Fruit fly (Drosophila melanogaster) whole organism, adult: Measurements from ENCODE around the gene CtIP.

ENCODE experiments used
- CG11617 ChIP-seq: fragments of 200-800 bp; sonication (Bioruptor generic); optimal IDR thresholded peaks from 2 replicates; lab custom pipeline; 2017; ENCODE audit warnings: mild to moderate bottlenecking, missing biosample characterization, missing genetic modification reagents, missing genetic modification characterization
- CG12768 ChIP-seq: fragments of 200-800 bp; sonication (Bioruptor generic); optimal IDR thresholded peaks from 2 replicates; lab custom pipeline; 2017; ENCODE audit warnings: missing biosample characterization, missing genetic modification characterization, mild to moderate bottlenecking, moderate library complexity, missing genetic modification reagents
- CG1620 ChIP-seq: fragments of 200-800 bp; sonication (Bioruptor generic); optimal IDR thresholded peaks from 2 replicates; lab custom pipeline; 2016; ENCODE audit warnings: missing biosample characterization, missing genetic modification characterization
- CG33017 ChIP-seq: fragments of 200-800 bp; sonication (Bioruptor generic); optimal IDR thresholded peaks from 2 replicates; lab custom pipeline; 2018; ENCODE audit warnings: missing biosample characterization, mild to moderate bottlenecking, missing genetic modification characterization, moderate library complexity
- CG5204 ChIP-seq: fragments of 200-800 bp; sonication (Bioruptor generic); optimal IDR thresholded peaks from 2 replicates; lab custom pipeline; 2016; ENCODE audit warnings: missing biosample characterization, missing genetic modification characterization
- Hr96 ChIP-seq: fragments of 200-800 bp; sonication (Bioruptor generic); optimal IDR thresholded peaks from 2 replicates; lab custom pipeline; 2016; ENCODE audit warnings: missing biosample characterization, missing genetic modification characterization
- bab1 ChIP-seq: fragments of 200-800 bp; sonication (Bioruptor generic); optimal IDR thresholded peaks from 3 replicates; lab custom pipeline; 2019; ENCODE audit warnings: missing biosample characterization, mild to moderate bottlenecking, missing genetic modification characterization, moderate library complexity
- kay ChIP-seq: fragments of 200-800 bp; sonication (Bioruptor generic); peaks from one replicate; lab custom pipeline; 2016; ENCODE audit warnings: missing biosample characterization, missing genetic modification characterization, borderline replicate concordance

DNA sequence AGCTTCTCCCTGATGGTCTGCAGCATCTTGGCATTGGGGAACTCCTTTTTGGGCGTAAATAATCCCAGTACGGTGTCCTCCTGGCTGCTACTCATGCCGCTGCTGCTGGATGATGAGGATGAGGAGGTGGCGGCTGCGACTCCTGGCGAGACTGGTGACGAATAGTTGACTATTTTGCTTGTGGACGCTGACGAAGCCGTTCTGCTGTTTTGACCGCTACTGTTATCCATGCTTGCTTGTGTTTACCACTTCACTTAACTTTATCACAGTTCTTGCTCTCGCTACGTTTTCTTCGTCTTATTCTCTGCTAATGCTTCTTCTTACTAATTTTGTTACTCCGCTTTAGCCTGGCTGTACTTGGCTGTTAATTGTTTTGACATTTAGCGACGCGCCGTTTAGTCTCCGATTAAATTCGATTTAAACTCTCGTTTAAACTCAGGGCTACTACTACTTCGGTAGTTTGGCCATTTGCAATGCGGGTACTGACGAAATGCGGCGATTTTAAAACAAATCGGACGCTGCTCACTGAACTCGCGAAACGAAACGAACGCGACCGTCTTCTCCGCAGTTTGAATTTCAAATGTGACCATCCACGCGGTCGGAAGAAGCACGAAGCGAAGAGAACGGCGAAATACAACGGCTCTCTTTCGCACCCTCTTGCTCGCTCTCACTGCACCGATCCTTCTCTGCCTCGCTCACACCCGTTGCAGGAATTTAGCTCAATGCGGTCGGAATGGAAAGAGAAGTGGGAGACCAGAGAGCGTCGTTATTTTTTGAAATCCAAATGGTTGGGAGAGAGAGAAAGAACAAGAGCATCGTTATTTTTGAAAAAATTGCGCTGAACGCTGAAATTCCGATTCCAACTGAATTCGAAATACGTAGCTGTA is 34.8 kb upstream of the CtIP start, which contains the start of gene trbl:
- peak; percentile 64 for TF ChIP-seq CG33017 (tag; lab: Kevin White, UChicago)
- no peak for TF ChIP-seq CG1620 (GFP tag; lab: Kevin White, UChicago)
- peak; percentile 50 for TF ChIP-seq CG12768 (GFP tag; lab: Kevin White, UChicago)
- no peak for TF ChIP-seq CG5204 (GFP tag; lab: Kevin White, UChicago)
- no peak for TF ChIP-seq Hr96
- TF ChIP-seq bab1 (GFP tag; lab: Kevin White, UChicago) = peak; percentile 70
- no peak for TF ChIP-seq kay (GFP tag; lab: Kevin White, UChicago)
- peak; percentile 64 for TF ChIP-seq CG11617 (GFP tag; lab: Kevin White, UChicago)
